Fruit fly (Drosophila melanogaster): ENCODE data around the gene Spase22-23.

Spase22-23 gene

dm6 chr3R:24228675-24229074 is 1.2 kb downstream of the Spase22-23 start, which contains the start of gene Acp95EF:
TSS of gene Acp95EF (plus strand) at chr3R:24228975.
- no peak for TF ChIP-seq CG9948 (tag; optimal IDR thresholded peaks at IDR 0.05)
- TF ChIP-seq CG12605 (GFP tag; IDR thresholded peaks at IDR 0.05) = no peak
- TF ChIP-seq CG13204 (GFP tag; optimal IDR thresholded peaks at IDR 0.05) = no peak
- TF ChIP-seq Ets98B (GFP tag; IDR thresholded peaks at IDR 0.05) = no peak
- TF ChIP-seq EcR (GFP tag; optimal IDR thresholded peaks at IDR 0.05) = no peak
- no peak for TF ChIP-seq CG17806 (tag; optimal IDR thresholded peaks at IDR 0.05)
- TF ChIP-seq CG4496 (GFP tag; IDR thresholded peaks at IDR 0.05) = no peak
- no peak for TF ChIP-seq CG8301 (tag; optimal IDR thresholded peaks at IDR 0.05)
- TF ChIP-seq CG15710 (tag; optimal IDR thresholded peaks at IDR 0.05) = no peak
- TF ChIP-seq CG8159 (tag; optimal IDR thresholded peaks at IDR 0.05) = no peak
- no peak for TF ChIP-seq Pif1A (GFP tag; optimal IDR thresholded peaks at IDR 0.05)
- no peak for TF ChIP-seq CG10348 (GFP tag; IDR thresholded peaks at IDR 0.05)
- TF ChIP-seq CG34367 (tag; optimal IDR thresholded peaks at IDR 0.05) = no peak
- TF ChIP-seq rn (GFP tag; IDR thresholded peaks at IDR 0.05) = no peak
- no peak for TF ChIP-seq CG32121 (GFP tag; IDR thresholded peaks at IDR 0.05)
- no peak for TF ChIP-seq D1 (tag; optimal IDR thresholded peaks at IDR 0.05)

DNA sequence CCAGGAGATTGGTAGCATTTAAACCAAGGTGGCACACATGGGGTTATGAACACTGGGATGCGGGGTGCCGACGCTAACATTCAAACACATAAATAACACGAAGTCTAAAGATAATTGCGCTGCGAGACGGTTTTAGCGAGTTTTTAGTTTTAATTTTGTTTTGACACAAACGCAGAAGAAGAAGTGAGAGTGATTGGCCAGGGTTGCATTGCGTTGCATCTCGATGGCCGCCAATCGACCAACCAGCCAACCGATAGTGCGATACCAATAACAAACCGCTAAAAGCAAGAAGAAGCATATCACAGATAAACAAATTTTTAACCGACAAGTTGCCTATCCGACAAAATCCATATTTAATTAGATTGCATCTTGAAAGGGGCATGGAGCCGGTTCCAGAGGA is 3.1 kb downstream of the Spase22-23 start, which contains the start of the genes Spps and CG13609:
Spps (minus strand) TSS at position 191 of the 400 bp plus-strand sequence.
CG13609 (plus strand) TSS at position 280 of the 400 bp plus-strand sequence.
- TF ChIP-seq Snoo (tag; optimal IDR thresholded peaks at IDR 0.05) (peak; percentile 21), CG13204 (GFP tag; optimal IDR thresholded peaks at IDR 0.05) (no peak)

- TF ChIP-seq rn (GFP tag; IDR thresholded peaks at IDR 0.05) (no peak), CG8159 (tag; optimal IDR thresholded peaks at IDR 0.05) (peak; percentile 18), CG34367 (tag; optimal IDR thresholded peaks at IDR 0.05) (no peak), CG4496 (GFP tag; IDR thresholded peaks at IDR 0.05) (0 out of 3 replicates have a peak, but pooled peaks have one; percentile 42), CG12605 (GFP tag; IDR thresholded peaks at IDR 0.05) (no peak), EcR (GFP tag; optimal IDR thresholded peaks at IDR 0.05) (no peak), CG8301 (tag; optimal IDR thresholded peaks at IDR 0.05) (peak; percentile 0), CG17806 (tag; optimal IDR thresholded peaks at IDR 0.05) (peak; percentile 13), CG15710 (tag; optimal IDR thresholded peaks at IDR 0.05) (peak; percentile 42), CG32121 (GFP tag; IDR thresholded peaks at IDR 0.05) (peak; percentile 64; the same call in 1 of the 2 replicates), CG9948 (tag; optimal IDR thresholded peaks at IDR 0.05) (peak; percentile 32)
These were observed 8.2 kb downstream of the Spase22-23 start, which contains the start of gene twin for dm6 chr3R:24221334-24222302. TSS of gene twin (minus strand) at chr3R:24221965.

DNA sequence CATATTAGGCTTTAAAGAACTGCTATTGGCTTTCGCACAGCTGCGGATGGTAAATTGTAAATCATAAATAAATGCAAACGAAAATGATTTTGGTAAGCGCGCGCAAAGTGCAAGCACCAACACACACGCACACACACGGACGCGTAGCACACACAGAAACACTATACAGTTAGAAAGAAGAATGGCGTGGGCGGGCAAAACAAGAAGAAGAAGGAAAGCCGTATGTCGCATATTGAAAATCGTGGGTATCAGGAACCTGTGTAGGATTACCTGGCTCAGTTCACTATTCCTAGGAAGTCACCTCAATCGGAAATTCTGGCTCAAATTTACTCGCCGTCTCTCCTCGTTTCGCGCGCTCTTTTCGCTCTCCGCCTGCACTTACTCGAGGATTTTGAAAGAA is 9.0 kb downstream of the Spase22-23 start, which contains the start of gene cav:
cav (plus strand) TSS at position 259 of the 400 bp plus-strand sequence.
- TF ChIP-seq EcR (GFP tag; optimal IDR thresholded peaks at IDR 0.05) (no peak), CG15710 (tag; optimal IDR thresholded peaks at IDR 0.05) (no peak), fd96Ca (GFP tag; IDR thresholded peaks at IDR 0.05) (no peak), CG17806 (tag; optimal IDR thresholded peaks at IDR 0.05) (no peak)

DNA sequence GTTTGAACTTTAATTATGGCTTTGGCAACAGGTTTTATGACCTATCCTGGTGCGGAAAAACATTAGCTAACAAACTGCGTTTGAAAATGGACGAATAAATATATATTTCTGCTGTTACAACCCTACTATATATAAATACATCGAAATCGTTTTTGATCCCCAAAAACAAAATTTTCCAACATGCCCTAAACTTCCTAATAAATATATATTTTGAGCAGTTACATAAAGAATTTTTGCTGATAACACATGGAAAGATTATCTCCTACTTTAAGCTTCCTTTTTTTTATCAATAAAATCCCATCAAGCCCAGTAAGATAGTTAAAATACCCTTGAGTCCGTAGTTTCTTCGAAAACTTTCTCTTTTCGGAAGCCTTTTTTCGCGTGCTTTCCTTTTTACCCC is 10.7 kb downstream of the Spase22-23 start:
- TF ChIP-seq CG8301 (tag; optimal IDR thresholded peaks at IDR 0.05) (peak; percentile 1), CG15710 (tag; optimal IDR thresholded peaks at IDR 0.05) (no peak)

DNA sequence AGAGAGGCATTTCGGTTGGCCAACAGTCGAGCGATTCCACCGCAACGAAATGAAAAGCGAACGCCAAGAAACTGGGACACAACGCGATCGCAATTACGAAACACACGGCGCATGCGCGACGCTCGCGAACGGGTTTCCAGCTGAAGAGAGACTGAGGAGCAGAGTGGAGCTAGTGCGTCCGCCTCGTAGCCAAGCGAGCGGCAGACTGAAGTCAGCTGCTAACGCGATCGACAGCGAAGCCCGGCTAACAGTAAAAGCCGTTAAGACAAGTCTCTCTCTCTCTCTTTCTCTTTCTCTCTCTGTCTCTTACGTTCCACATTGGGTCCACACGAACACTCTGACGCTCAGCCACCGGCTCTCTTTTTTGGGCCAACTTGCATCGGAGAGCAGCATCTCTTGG is 11.3 kb downstream of the Spase22-23 start, which contains the start of gene CG17786:
CG17786 (minus strand) TSS at position 154 of the 400 bp plus-strand sequence.
- TF ChIP-seq CG4496 (GFP tag; IDR thresholded peaks at IDR 0.05) (peak; percentile 29; the same call in 2 of the 3 replicates), CG9948 (tag; optimal IDR thresholded peaks at IDR 0.05) (no peak), EcR (GFP tag; optimal IDR thresholded peaks at IDR 0.05) (peak; percentile 31), rn (GFP tag; IDR thresholded peaks at IDR 0.05) (no peak), Pif1B (GFP tag; optimal IDR thresholded peaks at IDR 0.05) (no peak), CG15710 (tag; optimal IDR thresholded peaks at IDR 0.05) (no peak), CG10348 (GFP tag; IDR thresholded peaks at IDR 0.05) (no peak), CG12605 (GFP tag; IDR thresholded peaks at IDR 0.05) (peak; percentile 61; the same call in 1 of the 2 replicates), Snoo (tag; optimal IDR thresholded peaks at IDR 0.05) (peak; percentile 40), CG34367 (tag; optimal IDR thresholded peaks at IDR 0.05) (no peak), Ets98B (GFP tag; IDR thresholded peaks at IDR 0.05) (peak; percentile 48; the same call in 1 of the 2 replicates), CG32121 (GFP tag; IDR thresholded peaks at IDR 0.05) (peak; percentile 43; the same call in 1 of the 2 replicates), Pif1A (GFP tag; optimal IDR thresholded peaks at IDR 0.05) (peak; percentile 12), fd96Ca (GFP tag; IDR thresholded peaks at IDR 0.05) (0 out of 3 replicates have a peak, but pooled peaks have one; percentile 22), CG13204 (GFP tag; optimal IDR thresholded peaks at IDR 0.05) (peak; percentile 82)

DNA sequence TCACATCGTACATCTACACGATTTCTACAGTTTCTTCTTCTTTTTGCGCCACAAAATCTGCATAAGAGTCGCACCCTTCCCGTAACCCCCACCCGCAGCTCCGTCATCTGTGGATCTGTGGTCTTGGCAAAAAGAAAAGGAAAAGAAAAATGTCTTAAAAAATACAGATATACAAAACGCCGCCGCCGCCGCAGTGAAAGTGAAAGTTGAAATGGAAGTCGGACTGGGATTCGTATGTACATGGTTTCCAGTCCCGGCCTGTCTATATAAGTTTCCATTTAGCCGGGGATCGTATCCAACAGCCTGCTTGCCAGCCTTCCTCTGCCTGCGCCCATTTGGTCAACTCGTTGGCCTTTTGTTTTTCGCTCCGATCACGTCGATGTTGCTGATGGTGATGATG is 13.8 kb downstream of the Spase22-23 start:
- TF ChIP-seq fd96Ca (GFP tag; IDR thresholded peaks at IDR 0.05) = no peak
- no peak for TF ChIP-seq CG8159 (tag; optimal IDR thresholded peaks at IDR 0.05)
- no peak for TF ChIP-seq CG9948 (tag; optimal IDR thresholded peaks at IDR 0.05)
- no peak for TF ChIP-seq CG13204 (GFP tag; optimal IDR thresholded peaks at IDR 0.05)
